Fruit fly (Drosophila melanogaster) whole organism, embryonic: ENCODE data around the gene CG13252.

Experiments
- Abd-B ChIP-seq: fragments of 200-800 bp; sonication (Bioruptor generic); optimal IDR thresholded peaks from 2 replicates; lab custom pipeline; 2018; ENCODE audit warnings: missing biosample characterization, mild to moderate bottlenecking, missing genetic modification characterization, moderate library complexity
- B-H2 ChIP-seq: fragments of 200-800 bp; sonication (Bioruptor generic); optimal IDR thresholded peaks from 2 replicates; lab custom pipeline; 2018; ENCODE audit warnings: missing biosample characterization, mild to moderate bottlenecking, missing genetic modification characterization
- BEAF-32 ChIP-seq: fragments of 200-800 bp; sonication (Bioruptor generic); optimal IDR thresholded peaks from 3 replicates; lab custom pipeline; 2017; ENCODE audit warnings: missing biosample characterization, missing genetic modification characterization, mild to moderate bottlenecking, moderate library complexity, missing genetic modification reagents
- Bgb ChIP-seq: fragments of 200-800 bp; sonication (Bioruptor generic); IDR thresholded peaks from 2 replicates; pipeline ENCODE4 v1.3.6; 2022; ENCODE audit warnings: missing biosample characterization, missing genetic modification characterization; ENCODE audit not compliant: partially characterized antibody
- CG10209 ChIP-seq: fragments of 200-800 bp; sonication (Bioruptor generic); optimal IDR thresholded peaks from 3 replicates; lab custom pipeline; 2017; ENCODE audit warnings: missing biosample characterization, mild to moderate bottlenecking, missing genetic modification characterization, missing genetic modification reagents
- CG10462 ChIP-seq: fragments of 200-800 bp; sonication (Bioruptor generic); optimal IDR thresholded peaks from 2 replicates; lab custom pipeline; 2016; ENCODE audit warnings: missing biosample characterization, missing genetic modification characterization
- CG10959 ChIP-seq: fragments of 200-800 bp; sonication (Bioruptor generic); IDR thresholded peaks from 2 replicates; pipeline ENCODE4 v1.3.6; 2022; ENCODE audit warnings: missing biosample characterization, missing genetic modification characterization
- CG11247 ChIP-seq: fragments of 200-800 bp; sonication (Bioruptor generic); IDR thresholded peaks from 2 replicates; pipeline ENCODE4 v1.3.6; 2022; ENCODE audit warnings: missing biosample characterization, missing genetic modification characterization
- CG11723 ChIP-seq: fragments of 200-800 bp; sonication (Bioruptor generic); optimal IDR thresholded peaks from 2 replicates; lab custom pipeline; 2017; ENCODE audit warnings: missing biosample characterization, mild to moderate bottlenecking, missing genetic modification characterization
- CG12104 ChIP-seq: fragments of 200-800 bp; sonication (Bioruptor generic); optimal IDR thresholded peaks from 3 replicates; lab custom pipeline; 2016; ENCODE audit warnings: missing biosample characterization, missing genetic modification characterization
- CG13424 ChIP-seq: fragments of 200-800 bp; sonication (Bioruptor generic); optimal IDR thresholded peaks from 2 replicates; lab custom pipeline; 2019; ENCODE audit warnings: missing biosample characterization, mild to moderate bottlenecking, missing genetic modification characterization, moderate library complexity
- CG14050 ChIP-seq: fragments of 200-800 bp; sonication (Bioruptor generic); IDR thresholded peaks from 3 replicates; pipeline ENCODE4 v1.3.6; 2022; ENCODE audit warnings: missing biosample characterization, missing genetic modification characterization
- CG15514 ChIP-seq: fragments of 200-800 bp; sonication (Bioruptor generic); optimal IDR thresholded peaks from 3 replicates; lab custom pipeline; 2017; ENCODE audit warnings: missing biosample characterization, missing genetic modification characterization, mild to moderate bottlenecking, moderate library complexity, missing genetic modification reagents
- CG1603 ChIP-seq: fragments of 200-800 bp; sonication (Bioruptor generic); optimal IDR thresholded peaks from 2 replicates; lab custom pipeline; 2019; ENCODE audit warnings: missing biosample characterization, mild to moderate bottlenecking, missing genetic modification characterization, moderate library complexity
- CG17612 ChIP-seq: fragments of 200-800 bp; sonication (Bioruptor generic); IDR thresholded peaks from 2 replicates; pipeline ENCODE4 v1.3.6; 2022; ENCODE audit warnings: missing biosample characterization, missing genetic modification characterization
- CG17802 ChIP-seq: fragments of 200-800 bp; sonication (Bioruptor generic); optimal IDR thresholded peaks from 2 replicates; lab custom pipeline; 2018; ENCODE audit warnings: missing biosample characterization, mild to moderate bottlenecking, missing genetic modification characterization, moderate library complexity
- CG30431 ChIP-seq: fragments of 200-800 bp; sonication (Bioruptor generic); optimal IDR thresholded peaks from 2 replicates; lab custom pipeline; 2017; ENCODE audit warnings: missing biosample characterization, missing genetic modification characterization
- CG31388 ChIP-seq: fragments of 200-800 bp; sonication (Bioruptor generic); optimal IDR thresholded peaks from 2 replicates; lab custom pipeline; 2016; ENCODE audit warnings: missing biosample characterization, missing genetic modification characterization
- CG32532 ChIP-seq: fragments of 200-800 bp; sonication (Bioruptor generic); IDR thresholded peaks from 2 replicates; pipeline ENCODE4 v1.3.6; 2022; ENCODE audit warnings: missing biosample characterization, missing genetic modification characterization
- CG33557 ChIP-seq: fragments of 200-800 bp; sonication (Bioruptor generic); optimal IDR thresholded peaks from 2 replicates; lab custom pipeline; 2019; ENCODE audit warnings: missing biosample characterization, mild to moderate bottlenecking, missing genetic modification characterization, moderate library complexity
- CG3726 ChIP-seq: fragments of 200-800 bp; sonication (Bioruptor generic); IDR thresholded peaks from 3 replicates; pipeline ENCODE4, ENCODE4 v1.3.6; 2022; ENCODE audit warnings: missing biosample characterization, missing genetic modification characterization
- CG3838 ChIP-seq: fragments of 200-800 bp; sonication (Bioruptor generic); optimal IDR thresholded peaks from 3 replicates; lab custom pipeline; 2016; ENCODE audit warnings: missing biosample characterization, missing genetic modification characterization
- CG9215 ChIP-seq: fragments of 200-800 bp; sonication (Bioruptor generic); IDR thresholded peaks from 2 replicates; pipeline ENCODE4 v1.3.6; 2022; ENCODE audit warnings: missing biosample characterization, missing genetic modification characterization
- CG9876 ChIP-seq: fragments of 200-800 bp; sonication (Bioruptor generic); optimal IDR thresholded peaks from 2 replicates; lab custom pipeline; 2016; ENCODE audit warnings: missing biosample characterization, missing genetic modification characterization
- Chrac-16 ChIP-seq: fragments of 200-800 bp; sonication (Bioruptor generic); optimal IDR thresholded peaks from 3 replicates; lab custom pipeline; 2016; ENCODE audit warnings: missing biosample characterization, missing genetic modification characterization
- Fer2 ChIP-seq: fragments of 200-800 bp; sonication (Bioruptor generic); optimal IDR thresholded peaks from 2 replicates; lab custom pipeline; 2018; ENCODE audit warnings: missing biosample characterization, mild to moderate bottlenecking, missing genetic modification characterization, moderate library complexity
- Hmx ChIP-seq: fragments of 200-800 bp; sonication (Bioruptor generic); optimal IDR thresholded peaks from 2 replicates; lab custom pipeline; 2016; ENCODE audit warnings: missing biosample characterization, missing genetic modification characterization
- Med ChIP-seq: fragments of 200-800 bp; sonication (Bioruptor generic); peaks from one replicate; lab custom pipeline; 2016; ENCODE audit warnings: missing biosample characterization, missing genetic modification characterization, mild to moderate bottlenecking, inconsistent platforms, moderate library complexity
- Nf-YA ChIP-seq: fragments of 200-800 bp; sonication (Bioruptor generic); IDR thresholded peaks from 2 replicates; pipeline ENCODE4 v1.3.6; 2022; ENCODE audit warnings: missing biosample characterization, missing genetic modification characterization
- Poxn ChIP-seq: fragments of 200-800 bp; sonication (Bioruptor generic); IDR thresholded peaks from 2 replicates; pipeline ENCODE4 v1.3.6; 2022; ENCODE audit warnings: missing biosample characterization, missing genetic modification characterization
- Ptx1 ChIP-seq: fragments of 200-800 bp; sonication (Bioruptor generic); IDR thresholded peaks from 2 replicates; pipeline ENCODE4 v1.3.6; 2022; ENCODE audit warnings: missing biosample characterization, missing genetic modification characterization
- Sry-δ ChIP-seq: fragments of 200-800 bp; sonication (Bioruptor generic); optimal IDR thresholded peaks from 2 replicates; lab custom pipeline; 2016; ENCODE audit warnings: missing biosample characterization, missing genetic modification characterization
- bowl ChIP-seq: fragments of 200-800 bp; sonication (Bioruptor generic); IDR thresholded peaks from 2 replicates; pipeline ENCODE4 v1.3.6; 2022; ENCODE audit warnings: missing biosample characterization, missing genetic modification characterization
- cad ChIP-seq: fragments of >200 bp; optimal IDR thresholded peaks from 2 replicates; lab custom pipeline; 2017; ENCODE audit warnings: missing biosample characterization, missing genetic modification characterization
- chinmo ChIP-seq: fragments of 200-800 bp; sonication (Bioruptor generic); IDR thresholded peaks from 4 replicates; pipeline ENCODE4 v1.3.6; 2022; ENCODE audit warnings: missing biosample characterization, missing genetic modification characterization; ENCODE audit not compliant: partially characterized antibody
- crc ChIP-seq: fragments of 200-800 bp; sonication (Bioruptor generic); optimal IDR thresholded peaks from 2 replicates; lab custom pipeline; 2016; ENCODE audit warnings: missing biosample characterization, missing genetic modification characterization
- dm ChIP-seq: fragments of 200-800 bp; sonication (Bioruptor generic); optimal IDR thresholded peaks from 3 replicates; lab custom pipeline; 2016; ENCODE audit warnings: missing biosample characterization, missing genetic modification characterization
- dmrt99B ChIP-seq: fragments of 200-800 bp; sonication (Bioruptor generic); optimal IDR thresholded peaks from 2 replicates; lab custom pipeline; 2018; ENCODE audit warnings: missing biosample characterization, mild to moderate bottlenecking, missing genetic modification characterization, moderate library complexity
- en ChIP-seq: fragments of 200-800 bp; sonication (Bioruptor generic); optimal IDR thresholded peaks from 2 replicates; lab custom pipeline; 2016; ENCODE audit warnings: missing biosample characterization, missing genetic modification characterization
- ewg ChIP-seq: fragments of 200-800 bp; sonication (Bioruptor generic); optimal IDR thresholded peaks from 3 replicates; lab custom pipeline; 2017; ENCODE audit warnings: mild to moderate bottlenecking, missing biosample characterization, missing genetic modification reagents, missing genetic modification characterization
- grau ChIP-seq: fragments of 200-800 bp; optimal IDR thresholded peaks from 3 replicates; lab custom pipeline; 2019; ENCODE audit warnings: missing biosample characterization, mild to moderate bottlenecking, missing genetic modification characterization, moderate library complexity
- hkb ChIP-seq, 2 experiments: fragments of 200-800 bp in 1 of 2; fragments of >200 bp in 1 of 2; sonication (Bioruptor generic) in 1 of 2; IDR thresholded peaks in 1 of 2; optimal IDR thresholded peaks in 1 of 2; 2 replicates each; pipeline versions ENCODE4 v1.3.6 to Lab custom; 2017 to 2022; ENCODE audit warnings: missing biosample characterization in 1 of 2, missing genetic modification characterization in 1 of 2
- pum ChIP-seq: fragments of 200-800 bp; sonication (Bioruptor generic); optimal IDR thresholded peaks from 2 replicates; lab custom pipeline; 2016; ENCODE audit warnings: missing biosample characterization, missing genetic modification characterization
- row ChIP-seq: fragments of 200-800 bp; sonication (Bioruptor generic); IDR thresholded peaks from 3 replicates; pipeline ENCODE4 v1.3.6; 2022; ENCODE audit warnings: missing biosample characterization, missing genetic modification characterization
- sim ChIP-seq: fragments of 200-800 bp; sonication (Bioruptor generic); IDR thresholded peaks from 2 replicates; pipeline ENCODE4 v1.3.6; 2022; ENCODE audit warnings: missing biosample characterization, missing genetic modification characterization
- stc ChIP-seq: fragments of 200-800 bp; sonication (Bioruptor generic); IDR thresholded peaks from 2 replicates; pipeline ENCODE4 v1.3.6; 2022; ENCODE audit warnings: missing biosample characterization, missing genetic modification characterization
- tll ChIP-seq, 2 experiments: fragments of 200-800 bp in 1 of 2; fragments of >200 bp in 1 of 2; sonication (Bioruptor generic) in 1 of 2; optimal IDR thresholded peaks; 2 replicates each; lab custom pipeline; 2017 to 2019; ENCODE audit warnings: missing biosample characterization in 2 of 2, missing genetic modification characterization in 2 of 2, mild to moderate bottlenecking in 1 of 2, moderate library complexity in 1 of 2
- tna ChIP-seq: fragments of 200-800 bp; sonication (Bioruptor generic); IDR thresholded peaks from 2 replicates; pipeline ENCODE4 v1.3.6; 2022; ENCODE audit warnings: missing biosample characterization, missing genetic modification characterization; ENCODE audit not compliant: partially characterized antibody
- zen2 ChIP-seq: fragments of 200-800 bp; sonication (Bioruptor generic); IDR thresholded peaks from 3 replicates; pipeline ENCODE4 v1.3.6; 2022; ENCODE audit warnings: missing biosample characterization, missing genetic modification characterization; ENCODE audit not compliant: partially characterized antibody

CG13252 gene

DNA sequence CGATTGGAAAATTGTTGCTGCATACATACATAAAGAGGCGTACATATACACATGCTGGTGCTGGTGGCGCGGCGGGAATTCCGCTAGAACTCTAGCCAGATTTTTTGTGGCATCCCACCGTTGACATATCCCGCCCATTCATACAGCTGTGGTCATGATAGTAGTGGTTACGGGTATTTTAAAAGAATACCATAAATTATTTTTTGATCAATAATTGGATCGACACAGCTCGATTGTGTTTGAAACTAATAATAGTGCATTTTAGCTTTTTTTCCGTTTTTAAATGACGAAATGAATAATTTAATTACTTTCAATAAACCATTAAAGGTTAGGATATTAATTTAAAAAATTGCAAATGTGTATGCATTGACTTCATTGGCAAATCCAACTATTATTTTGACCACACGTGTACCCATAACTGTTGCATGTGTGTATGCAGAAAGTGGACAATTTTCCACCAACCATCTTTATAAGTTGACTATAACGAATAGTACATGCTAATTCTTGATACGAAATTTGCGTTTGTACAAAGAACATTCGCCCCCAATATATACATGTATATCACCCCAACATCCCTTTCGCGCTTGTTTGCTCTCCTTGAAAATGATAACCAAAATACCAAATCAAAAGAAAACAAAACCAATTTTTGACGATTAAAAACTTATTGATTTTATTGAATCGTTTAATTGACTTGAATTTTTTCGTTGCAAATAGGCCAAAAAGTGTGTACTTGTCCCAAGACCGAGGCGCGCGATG is 41.7 kb downstream of the CG13252 start (continued):
- TF ChIP-seq CG33557 (GFP tag; lab: Kevin White, UChicago) (no peak), Med (GFP tag; lab: Kevin White, UChicago) (peak; percentile 97), Nf-YA (GFP tag; lab: Robert Waterston, UW) (peak; percentile 66), CG3838 (GFP tag; lab: Kevin White, UChicago) (no peak), hkb (optimal IDR thresholded peaks at IDR 0.05; lab: Kevin White, UChicago) (no peak), hkb (GFP tag; IDR thresholded peaks at IDR 0.05; lab: Robert Waterston, UW) (peak; percentile 94), CG9876 (GFP tag; lab: Kevin White, UChicago) (peak; percentile 8), Ptx1 (GFP tag; lab: Robert Waterston, UW) (peak; percentile 81), ewg (GFP tag; lab: Kevin White, UChicago) (peak; percentile 60), zen2 (GFP tag; lab: Robert Waterston, UW) (no peak), cad (GFP tag; lab: Kevin White, UChicago) (no peak), Poxn (no peak), Sry-δ (GFP tag; lab: Kevin White, UChicago) (peak; percentile 29), CG17612 (GFP tag; lab: Robert Waterston, UW) (no peak), en (peak; percentile 16), dmrt99B (peak; percentile 84), grau (tag; lab: Kevin White, UChicago) (peak; percentile 70), Chrac-16 (GFP tag; lab: Kevin White, UChicago) (peak; percentile 73), B-H2 (GFP tag; lab: Kevin White, UChicago) (no peak), CG1603 (tag; lab: Kevin White, UChicago) (peak; percentile 86), CG30431 (GFP tag; lab: Kevin White, UChicago) (peak; percentile 48), stc (GFP tag; lab: Robert Waterston, UW) (peak; percentile 84), CG15514 (GFP tag; lab: Kevin White, UChicago) (peak; percentile 72), Abd-B (GFP tag; lab: Kevin White, UChicago) (peak; percentile 51), BEAF-32 (GFP tag; lab: Kevin White, UChicago) (no peak), chinmo (GFP tag; lab: Robert Waterston, UW) (no peak), CG11247 (peak; percentile 78), CG17802 (tag; lab: Kevin White, UChicago) (peak; percentile 46), CG10209 (peak; percentile 77), CG10959 (GFP tag; lab: Robert Waterston, UW) (peak; percentile 65), tll (GFP tag; optimal IDR thresholded peaks at IDR 0.05; lab: Kevin White, UChicago) (no peak), CG9215 (GFP tag; lab: Robert Waterston, UW) (peak; percentile 59), Fer2 (peak; percentile 18), CG14050 (GFP tag; lab: Robert Waterston, UW) (peak; percentile 82), CG12104 (GFP tag; lab: Kevin White, UChicago) (peak; percentile 77), CG3726 (GFP tag; lab: Robert Waterston, UW) (0 out of 3 replicates have a peak, but pooled peaks have one; percentile 11), Hmx (GFP tag; lab: Kevin White, UChicago) (peak; percentile 37), CG13424 (peak; percentile 60), CG32532 (GFP tag; lab: Robert Waterston, UW) (peak; percentile 89), Bgb (GFP tag; lab: Robert Waterston, UW) (no peak), sim (GFP tag; lab: Robert Waterston, UW) (peak; percentile 58; the same call in 1 of the 2 replicates), pum (peak; percentile 51), CG10462 (peak; percentile 65), CG31388 (GFP tag; lab: Kevin White, UChicago) (peak; percentile 32), bowl (GFP tag; lab: Robert Waterston, UW) (peak; percentile 74), crc (no peak), row (GFP tag; lab: Robert Waterston, UW) (peak; percentile 88), CG11723 (GFP tag; lab: Kevin White, UChicago) (peak; percentile 4), dm (GFP tag; lab: Kevin White, UChicago) (no peak), tna (GFP tag; lab: Robert Waterston, UW) (no peak)
